Fruit fly (Drosophila melanogaster): ENCODE results near the gene CG14042.
A peak's percentile ranks its signal among the peaks of the same experiment; 100 is the strongest.

Gene CG14042

dm6 chr2L:5043043-5043442, 5.5 kb downstream of the CG14042 start, which contains the start of the genes CG33995, CG44000 and CG44001 (continued):
- TF ChIP-seq rib (GFP tag; IDR thresholded peaks at IDR 0.05) = peak; percentile 77
- no peak for TF ChIP-seq gce (GFP tag; IDR thresholded peaks at IDR 0.05)
- peak; percentile 9 for TF ChIP-seq Nf-YB (GFP tag; optimal IDR thresholded peaks at IDR 0.05)
- TF ChIP-seq CG10462 (GFP tag; optimal IDR thresholded peaks at IDR 0.05) = no peak
- TF ChIP-seq CG9932 (GFP tag; IDR thresholded peaks at IDR 0.05) = peak; percentile 67
- no peak for TF ChIP-seq odd (GFP tag; optimal IDR thresholded peaks at IDR 0.05)
- TF ChIP-seq gcm2 (GFP tag; optimal IDR thresholded peaks at IDR 0.05) = peak; percentile 38
- TF ChIP-seq NK7.1 (GFP tag; optimal IDR thresholded peaks at IDR 0.05) = no peak
- TF ChIP-seq eve (GFP tag; optimal IDR thresholded peaks at IDR 0.05) = no peak
- TF ChIP-seq yki (optimal IDR thresholded peaks at IDR 0.05) = no peak
- no peak for TF ChIP-seq gcm (GFP tag; optimal IDR thresholded peaks at IDR 0.05)
- peak; percentile 69 for TF ChIP-seq abd-A (tag; optimal IDR thresholded peaks at IDR 0.05)
- peak; percentile 24 for TF ChIP-seq Dek (tag; optimal IDR thresholded peaks at IDR 0.05)
- peak; percentile 45 for TF ChIP-seq CG10654 (GFP tag; optimal IDR thresholded peaks at IDR 0.05)
- TF ChIP-seq seq (GFP tag; IDR thresholded peaks at IDR 0.05) = no peak
- no peak for TF ChIP-seq CG13123 (GFP tag; optimal IDR thresholded peaks at IDR 0.05)
- TF ChIP-seq CG34422 (GFP tag; IDR thresholded peaks at IDR 0.05) = peak; percentile 66; the same call in 2 of the 3 replicates
- TF ChIP-seq CG17912 (GFP tag; optimal IDR thresholded peaks at IDR 0.05) = no peak
- no peak for TF ChIP-seq org-1 (GFP tag; optimal IDR thresholded peaks at IDR 0.05)
- TF ChIP-seq CG11456 (GFP tag; IDR thresholded peaks at IDR 0.05) = peak; percentile 83
- peak; percentile 56 for TF ChIP-seq CHES-1-like (GFP tag; optimal IDR thresholded peaks at IDR 0.05)
- no peak for TF ChIP-seq CG42726 (GFP tag; IDR thresholded peaks at IDR 0.05; ENCODE audit: partially characterized antibody)
- TF ChIP-seq usp (GFP tag; optimal IDR thresholded peaks at IDR 0.05) = no peak
- TF ChIP-seq kah (GFP tag; optimal IDR thresholded peaks at IDR 0.05) = no peak
- TF ChIP-seq mld (GFP tag; IDR thresholded peaks at IDR 0.05; ENCODE audit: partially characterized antibody) = no peak
- TF ChIP-seq Rfx (GFP tag; IDR thresholded peaks at IDR 0.05) = peak; percentile 72
- TF ChIP-seq tna (GFP tag; IDR thresholded peaks at IDR 0.05; ENCODE audit: partially characterized antibody) = no peak
- no peak for TF ChIP-seq CG8281 (tag; optimal IDR thresholded peaks at IDR 0.05)
- TF ChIP-seq vfl (GFP tag; optimal IDR thresholded peaks at IDR 0.05) = peak; percentile 44
- no peak for TF ChIP-seq run (tag; optimal IDR thresholded peaks at IDR 0.05)
- 0 out of 2 replicates have a peak, but pooled peaks have one; percentile 13 for TF ChIP-seq CG32772 (GFP tag; IDR thresholded peaks at IDR 0.05)
- TF ChIP-seq ewg (GFP tag; optimal IDR thresholded peaks at IDR 0.05) = peak; percentile 30
- TF ChIP-seq bab2 (GFP tag; optimal IDR thresholded peaks at IDR 0.05) = peak; percentile 46
- peak; percentile 17; the same call in 1 of the 2 replicates for TF ChIP-seq ssp (GFP tag; IDR thresholded peaks at IDR 0.05)
- peak; percentile 51 for TF ChIP-seq mirr (GFP tag; optimal IDR thresholded peaks at IDR 0.05)
- no peak for TF ChIP-seq CG10565 (GFP tag; optimal IDR thresholded peaks at IDR 0.05)
- TF ChIP-seq Fer3 (tag; optimal IDR thresholded peaks at IDR 0.05) = peak; percentile 21
- peak; percentile 61 for TF ChIP-seq CG12769 (tag; optimal IDR thresholded peaks at IDR 0.05)
- TF ChIP-seq Awh (GFP tag; IDR thresholded peaks at IDR 0.05) = no peak
- no peak for TF ChIP-seq Lim3 (GFP tag; IDR thresholded peaks at IDR 0.05)
- TF ChIP-seq lilli (GFP tag; optimal IDR thresholded peaks at IDR 0.05) = peak; percentile 75
- no peak for TF ChIP-seq Mrtf (GFP tag; IDR thresholded peaks at IDR 0.05)
- TF ChIP-seq Hmx (GFP tag; optimal IDR thresholded peaks at IDR 0.05) = no peak
- TF ChIP-seq ems (GFP tag; optimal IDR thresholded peaks at IDR 0.05) = peak; percentile 36
- no peak for TF ChIP-seq CG16779 (GFP tag; IDR thresholded peaks at IDR 0.05)
- peak; percentile 34 for TF ChIP-seq CG13894 (tag; optimal IDR thresholded peaks at IDR 0.05)
- no peak for TF ChIP-seq esg (GFP tag; conservative IDR thresholded peaks at IDR 0.05)
- no peak for TF ChIP-seq CG1529 (GFP tag; optimal IDR thresholded peaks at IDR 0.05)
- no peak for TF ChIP-seq E2f1 (GFP tag; IDR thresholded peaks at IDR 0.05)
- peak; percentile 50 for TF ChIP-seq CG15601 (tag; optimal IDR thresholded peaks at IDR 0.05)
- peak; percentile 7 for TF ChIP-seq CG10979 (tag; optimal IDR thresholded peaks at IDR 0.05)
- peak; percentile 23 for TF ChIP-seq p53 (GFP tag; optimal IDR thresholded peaks at IDR 0.05)
- TF ChIP-seq jigr1 (GFP tag; IDR thresholded peaks at IDR 0.05) = no peak
